Worm (Caenorhabditis elegans): ENCODE measurements around the gene cyp-33C8.

Gene cyp-33C8

ce11 chrV:3805499-3805898, 2.2 kb upstream of the cyp-33C8 start, which contains the start of gene R08F11.4:
Gene R08F11.4 (minus strand): TSS chrV:3805527.
- TF ChIP-seq zim-3 (tag; optimal IDR thresholded peaks at IDR 0.05), result no peak
- TF ChIP-seq madf-3 (GFP tag; IDR thresholded peaks at IDR 0.05), result no peak
- TF ChIP-seq somi-1 (GFP tag; optimal IDR thresholded peaks at IDR 0.05), result no peak
- TF ChIP-seq F55B11.4 (tag; optimal IDR thresholded peaks at IDR 0.05; ENCODE audit: borderline replicate concordance, insufficient read depth), result no peak
- TF ChIP-seq Y53F4B.3 (GFP tag; IDR thresholded peaks at IDR 0.05), result no peak
- TF ChIP-seq ztf-6 (GFP tag; IDR thresholded peaks at IDR 0.05), result no peak
- TF ChIP-seq C06A6.2 (GFP tag; conservative IDR thresholded peaks at IDR 0.05), result no peak
- no peak for TF ChIP-seq F52B5.7 (tag; optimal IDR thresholded peaks at IDR 0.05)
- TF ChIP-seq ZK185.1 (tag; optimal IDR thresholded peaks at IDR 0.05; ENCODE audit: poor library complexity, severe bottlenecking), result no peak
- TF ChIP-seq lin-35 (GFP tag; optimal IDR thresholded peaks at IDR 0.05), result no peak
- TF ChIP-seq B0035.1 (tag; optimal IDR thresholded peaks at IDR 0.05), result no peak
- TF ChIP-seq K11D2.4 (GFP tag; IDR thresholded peaks at IDR 0.05), result no peak
- TF ChIP-seq F39B2.1 (GFP tag; IDR thresholded peaks at IDR 0.05), result no peak
- no peak for TF ChIP-seq ztf-22 (GFP tag; optimal IDR thresholded peaks at IDR 0.05)
- no peak for TF ChIP-seq tlf-1 (GFP tag; optimal IDR thresholded peaks at IDR 0.05)
- TF ChIP-seq nhr-90 (tag; optimal IDR thresholded peaks at IDR 0.05), result no peak
- TF ChIP-seq T07F8.4 (tag; optimal IDR thresholded peaks at IDR 0.05), result no peak

DNA sequence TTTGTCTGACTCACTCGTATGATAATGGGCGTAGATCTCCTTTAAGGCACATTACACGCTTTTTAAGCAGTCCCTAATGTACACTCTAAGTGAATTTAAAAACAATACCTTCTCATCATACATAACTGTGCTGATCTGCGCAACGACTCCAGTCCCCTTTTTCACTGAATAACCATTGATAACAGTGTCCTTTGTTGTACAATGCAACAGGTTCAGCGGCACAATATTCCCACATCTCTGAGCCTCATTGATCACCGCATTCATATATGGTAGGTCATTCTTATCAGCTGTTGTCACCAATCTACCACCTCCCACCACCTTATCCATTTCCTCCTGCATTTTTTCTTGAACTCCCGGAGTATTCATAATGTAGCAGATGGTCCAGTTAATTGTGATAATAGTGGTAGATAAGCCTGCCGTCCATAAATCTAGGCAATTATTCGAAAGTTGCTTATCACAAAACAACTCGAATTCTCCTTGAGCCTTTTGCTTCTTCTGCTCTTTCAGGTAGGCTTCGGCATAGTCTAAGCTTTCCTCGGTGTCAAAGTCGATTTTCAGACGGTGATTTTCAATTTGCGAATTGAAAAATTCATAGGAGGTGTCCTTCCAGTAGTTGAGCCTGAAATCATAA, 1.4 kb downstream of the cyp-33C8 start:
- no peak for TF ChIP-seq akir-1 (GFP tag; optimal IDR thresholded peaks at IDR 0.05)
- TF ChIP-seq egrh-3 (GFP tag; IDR thresholded peaks at IDR 0.05), result no peak
- no peak for TF ChIP-seq ceh-58 (GFP tag; IDR thresholded peaks at IDR 0.05)
- TF ChIP-seq mel-28 (tag; optimal IDR thresholded peaks at IDR 0.05; ENCODE audit: borderline replicate concordance), result no peak
- no peak for TF ChIP-seq hlh-26 (GFP tag; conservative IDR thresholded peaks at IDR 0.05)
- TF ChIP-seq ama-1 (optimal IDR thresholded peaks at IDR 0.05), result no peak
- TF ChIP-seq ama-1 (GFP tag; optimal IDR thresholded peaks at IDR 0.05), result no peak
- TF ChIP-seq hsf-1 (GFP tag; IDR thresholded peaks at IDR 0.05), result no peak
- TF ChIP-seq snpc-4 (GFP tag; optimal IDR thresholded peaks at IDR 0.05), result no peak
- no peak for TF ChIP-seq snpc-4 (tag; optimal IDR thresholded peaks at IDR 0.05)
- TF ChIP-seq B0261.1 (tag; optimal IDR thresholded peaks at IDR 0.05), result no peak
- no peak for TF ChIP-seq T26A5.8 (tag; optimal IDR thresholded peaks at IDR 0.05)
- TF ChIP-seq lag-1 (GFP tag; IDR thresholded peaks at IDR 0.05), result no peak
- TF ChIP-seq lir-1 (GFP tag; conservative IDR thresholded peaks at IDR 0.05), result no peak

- no peak for TF ChIP-seq T07F8.4 (tag; optimal IDR thresholded peaks at IDR 0.05)
- TF ChIP-seq unc-62 (GFP tag; optimal IDR thresholded peaks at IDR 0.05), result no peak
- no peak for TF ChIP-seq somi-1 (GFP tag; optimal IDR thresholded peaks at IDR 0.05)
- no peak for TF ChIP-seq snpc-1.3 (tag; optimal IDR thresholded peaks at IDR 0.05; ENCODE audit: insufficient read depth)
Observed at ce11 chrV:3800378-3800777, 3.0 kb downstream of the cyp-33C8 start, which contains the start of gene srt-30. Gene srt-30 (minus strand): TSS chrV:3800478.

DNA sequence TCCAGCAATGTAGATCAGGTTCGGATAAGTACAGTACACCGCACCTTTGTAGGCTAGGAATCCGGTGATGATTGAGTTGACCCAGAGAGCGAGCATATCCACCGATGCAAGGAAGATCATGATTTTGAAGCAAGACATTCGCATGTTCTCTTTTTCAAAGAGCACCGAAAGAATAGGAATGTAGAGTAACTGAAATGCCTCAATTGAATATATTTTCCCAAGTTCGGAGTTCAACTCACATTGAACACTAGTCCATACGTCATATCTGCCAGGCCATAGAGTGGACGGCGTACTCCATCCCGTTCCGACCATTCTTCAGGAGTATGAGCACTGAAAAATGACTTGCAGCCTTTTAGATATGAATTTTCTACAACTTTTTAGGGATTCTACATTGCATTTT, 3.6 kb downstream of the cyp-33C8 start:
- no peak for TF ChIP-seq attf-3 (GFP tag; conservative IDR thresholded peaks at IDR 0.05)
- TF ChIP-seq K11D2.4 (GFP tag; IDR thresholded peaks at IDR 0.05), result no peak
- TF ChIP-seq B0261.1 (tag; optimal IDR thresholded peaks at IDR 0.05), result no peak
- TF ChIP-seq somi-1 (GFP tag; optimal IDR thresholded peaks at IDR 0.05), result no peak
- no peak for TF ChIP-seq F10E7.11 (tag; optimal IDR thresholded peaks at IDR 0.05)
- TF ChIP-seq F23B12.7 (tag; optimal IDR thresholded peaks at IDR 0.05; ENCODE audit: insufficient read depth), result no peak
- TF ChIP-seq snpc-4 (GFP tag; optimal IDR thresholded peaks at IDR 0.05), result no peak
- no peak for TF ChIP-seq snpc-4 (tag; optimal IDR thresholded peaks at IDR 0.05)
- TF ChIP-seq attf-6 (GFP tag; IDR thresholded peaks at IDR 0.05), result no peak
- no peak for TF ChIP-seq F57A8.1 (GFP tag; optimal IDR thresholded peaks at IDR 0.05)

Data from whole organism, young adult.